Fruit fly (Drosophila melanogaster) whole organism, embryonic: ENCODE data around the gene Acp76A.
A peak's percentile ranks its signal among the peaks of the same experiment; 100 is the strongest.

Experiments
- Blimp-1 ChIP-seq: fragments of 200-800 bp; sonication (Bioruptor generic); optimal IDR thresholded peaks from 3 replicates; lab custom pipeline; 2018; ENCODE audit warnings: missing biosample characterization, missing genetic modification characterization, mild to moderate bottlenecking, moderate library complexity, missing genetic modification reagents
- CG10274 ChIP-seq: fragments of 200-800 bp; sonication (Bioruptor generic); optimal IDR thresholded peaks from 3 replicates; lab custom pipeline; 2017; ENCODE audit warnings: missing biosample characterization, mild to moderate bottlenecking, missing genetic modification characterization
- CG10979 ChIP-seq: fragments of 200-800 bp; sonication (Bioruptor generic); optimal IDR thresholded peaks from 2 replicates; lab custom pipeline; 2018; ENCODE audit warnings: missing biosample characterization, mild to moderate bottlenecking, missing genetic modification characterization, moderate library complexity
- CG11504 ChIP-seq: fragments of 200-800 bp; sonication (Bioruptor generic); optimal IDR thresholded peaks from 3 replicates; lab custom pipeline; 2019; ENCODE audit warnings: missing biosample characterization, mild to moderate bottlenecking, missing genetic modification characterization, moderate library complexity
- CG11696 ChIP-seq: fragments of 200-800 bp; sonication (Bioruptor generic); IDR thresholded peaks from 2 replicates; pipeline ENCODE4 v1.3.6; 2022; ENCODE audit warnings: missing biosample characterization, missing genetic modification characterization
- CG17328 ChIP-seq: fragments of 200-800 bp; sonication (Bioruptor generic); IDR thresholded peaks from 2 replicates; pipeline ENCODE4 v1.3.6; 2022; ENCODE audit warnings: missing biosample characterization, missing genetic modification characterization
- CG17361 ChIP-seq: fragments of 200-800 bp; sonication (Bioruptor generic); IDR thresholded peaks from 3 replicates; pipeline ENCODE4 v1.3.6; 2022; ENCODE audit warnings: missing biosample characterization, missing genetic modification characterization
- CG17912 ChIP-seq: fragments of 200-800 bp; sonication (Bioruptor generic); optimal IDR thresholded peaks from 2 replicates; lab custom pipeline; 2018; ENCODE audit warnings: missing biosample characterization, mild to moderate bottlenecking, missing genetic modification characterization
- CG18262 ChIP-seq: fragments of 200-800 bp; optimal IDR thresholded peaks from 3 replicates; lab custom pipeline; 2019; ENCODE audit warnings: missing biosample characterization, mild to moderate bottlenecking, missing genetic modification characterization, moderate library complexity
- CG2712 ChIP-seq: fragments of 200-800 bp; optimal IDR thresholded peaks from 3 replicates; lab custom pipeline; 2019; ENCODE audit warnings: missing biosample characterization, mild to moderate bottlenecking, missing genetic modification characterization, moderate library complexity
- CG7839 ChIP-seq: fragments of 200-800 bp; sonication (Bioruptor generic); optimal IDR thresholded peaks from 3 replicates; lab custom pipeline; 2018; ENCODE audit warnings: missing biosample characterization, mild to moderate bottlenecking, missing genetic modification characterization, moderate library complexity
- Dll ChIP-seq: fragments of 200-800 bp; sonication (Bioruptor generic); IDR thresholded peaks from 4 replicates; pipeline ENCODE4 v1.3.6; 2022; ENCODE audit warnings: missing biosample characterization, missing genetic modification characterization; ENCODE audit not compliant: partially characterized antibody
- Fer1 ChIP-seq: fragments of 200-800 bp; sonication (Bioruptor generic); optimal IDR thresholded peaks from 2 replicates; lab custom pipeline; 2017; ENCODE audit warnings: missing biosample characterization, mild to moderate bottlenecking, missing genetic modification characterization
- Hr51 ChIP-seq, 2 experiments: fragments of 200-800 bp; sonication (Bioruptor generic); optimal IDR thresholded peaks; 2 replicates in 1 of 2; 3 replicates in 1 of 2; lab custom pipeline; 2016 to 2018; ENCODE audit warnings: missing biosample characterization in 2 of 2, missing genetic modification characterization in 2 of 2, mild to moderate bottlenecking in 1 of 2, moderate library complexity in 1 of 2
- Oli ChIP-seq: fragments of 200-800 bp; sonication (Bioruptor generic); optimal IDR thresholded peaks from 2 replicates; lab custom pipeline; 2018; ENCODE audit warnings: missing biosample characterization, mild to moderate bottlenecking, missing genetic modification characterization, moderate library complexity
- PHDP ChIP-seq: fragments of 200-800 bp; sonication (Bioruptor generic); optimal IDR thresholded peaks from 3 replicates; lab custom pipeline; 2018; ENCODE audit warnings: missing biosample characterization, mild to moderate bottlenecking, missing genetic modification characterization, moderate library complexity
- Ptx1 ChIP-seq: fragments of 200-800 bp; sonication (Bioruptor generic); IDR thresholded peaks from 2 replicates; pipeline ENCODE4 v1.3.6; 2022; ENCODE audit warnings: missing biosample characterization, missing genetic modification characterization
- Sry-δ ChIP-seq: fragments of 200-800 bp; sonication (Bioruptor generic); optimal IDR thresholded peaks from 2 replicates; lab custom pipeline; 2016; ENCODE audit warnings: missing biosample characterization, missing genetic modification characterization
- Xrp1 ChIP-seq: fragments of 200-800 bp; sonication (Bioruptor generic); IDR thresholded peaks from 2 replicates; pipeline ENCODE4 v1.3.6; 2022; ENCODE audit warnings: missing biosample characterization, missing genetic modification characterization
- bsh ChIP-seq, 2 experiments: fragments of 200-800 bp; sonication (Bioruptor generic); optimal IDR thresholded peaks; 2 replicates each; lab custom pipeline; 2017 to 2018; ENCODE audit warnings: mild to moderate bottlenecking in 2 of 2, missing biosample characterization in 2 of 2, missing genetic modification characterization in 2 of 2, moderate library complexity in 1 of 2
- corto ChIP-seq: fragments of 200-800 bp; sonication (Bioruptor generic); optimal IDR thresholded peaks from 2 replicates; lab custom pipeline; 2016; ENCODE audit warnings: missing biosample characterization, mild to moderate bottlenecking, missing genetic modification characterization, moderate library complexity
- crol ChIP-seq: fragments of 200-800 bp; sonication (Bioruptor generic); IDR thresholded peaks from 2 replicates; pipeline ENCODE4 v1.3.6; 2022; ENCODE audit warnings: missing biosample characterization, missing genetic modification characterization
- dmrt11E ChIP-seq: fragments of 200-800 bp; sonication (Bioruptor generic); optimal IDR thresholded peaks from 3 replicates; lab custom pipeline; 2018; ENCODE audit warnings: missing biosample characterization, mild to moderate bottlenecking, missing genetic modification characterization, moderate library complexity
- gem ChIP-seq: fragments of 200-800 bp; sonication (Bioruptor generic); optimal IDR thresholded peaks from 2 replicates; lab custom pipeline; 2019; ENCODE audit warnings: missing biosample characterization, mild to moderate bottlenecking, missing genetic modification characterization, moderate library complexity
- grau ChIP-seq: fragments of 200-800 bp; optimal IDR thresholded peaks from 3 replicates; lab custom pipeline; 2019; ENCODE audit warnings: missing biosample characterization, mild to moderate bottlenecking, missing genetic modification characterization, moderate library complexity
- lbe ChIP-seq: fragments of 200-800 bp; sonication (Bioruptor generic); optimal IDR thresholded peaks from 2 replicates; lab custom pipeline; 2016; ENCODE audit warnings: missing biosample characterization, mild to moderate bottlenecking, missing genetic modification characterization
- lola ChIP-seq, 3 experiments: fragments of >200 bp in 2 of 3; fragments of 200-800 bp in 1 of 3; sonication (Bioruptor generic) in 1 of 3; optimal IDR thresholded peaks; 2 replicates each; lab custom pipeline; 2017 to 2019; ENCODE audit warnings: missing biosample characterization in 3 of 3, missing genetic modification characterization in 3 of 3, mild to moderate bottlenecking in 1 of 3, moderate library complexity in 1 of 3
- nom ChIP-seq: fragments of 200-800 bp; sonication (Bioruptor generic); optimal IDR thresholded peaks from 2 replicates; lab custom pipeline; 2017; ENCODE audit warnings: missing biosample characterization, missing genetic modification characterization, mild to moderate bottlenecking, moderate library complexity, missing genetic modification reagents
- pho ChIP-seq: fragments of 200-800 bp; sonication (Bioruptor generic); optimal IDR thresholded peaks from 2 replicates; lab custom pipeline; 2016; ENCODE audit warnings: missing biosample characterization, missing genetic modification characterization
- phol ChIP-seq: fragments of 200-800 bp; sonication (Bioruptor generic); optimal IDR thresholded peaks from 3 replicates; lab custom pipeline; 2018; ENCODE audit warnings: missing biosample characterization, mild to moderate bottlenecking, missing genetic modification characterization, moderate library complexity
- row ChIP-seq: fragments of 200-800 bp; sonication (Bioruptor generic); IDR thresholded peaks from 3 replicates; pipeline ENCODE4 v1.3.6; 2022; ENCODE audit warnings: missing biosample characterization, missing genetic modification characterization
- tna ChIP-seq: fragments of 200-800 bp; sonication (Bioruptor generic); IDR thresholded peaks from 2 replicates; pipeline ENCODE4 v1.3.6; 2022; ENCODE audit warnings: missing biosample characterization, missing genetic modification characterization; ENCODE audit not compliant: partially characterized antibody
- wek ChIP-seq: fragments of 200-800 bp; sonication (Bioruptor generic); optimal IDR thresholded peaks from 3 replicates; lab custom pipeline; 2018; ENCODE audit warnings: missing biosample characterization, mild to moderate bottlenecking, missing genetic modification characterization, moderate library complexity
- zf30C ChIP-seq: fragments of 200-800 bp; sonication (Bioruptor generic); optimal IDR thresholded peaks from 3 replicates; lab custom pipeline; 2018; ENCODE audit warnings: missing biosample characterization, mild to moderate bottlenecking, missing genetic modification characterization

Acp76A gene

dm6 chr3L:19036119-19036518 lies 15.7 kb downstream of the Acp76A start (continued):
- TF ChIP-seq CG17912 (GFP tag; lab: Kevin White, UChicago), result no peak
- TF ChIP-seq, all 482 proteins: peak for 10

dm6 chr3L:19035163-19035900 lies 16.5 kb downstream of the Acp76A start:
- TF ChIP-seq tna (GFP tag; lab: Robert Waterston, UW), result no peak
- TF ChIP-seq corto (GFP tag; lab: Kevin White, UChicago), result no peak
- TF ChIP-seq wek (GFP tag; lab: Kevin White, UChicago), result no peak
- peak in 1 of 2 experiments; percentile 38 for TF ChIP-seq bsh (GFP tag; optimal IDR thresholded peaks at IDR 0.05; lab: Kevin White, UChicago)
- peak; percentile 7 for TF ChIP-seq PHDP (tag; lab: Kevin White, UChicago)
- no peak for TF ChIP-seq CG10274 (GFP tag; lab: Kevin White, UChicago)
- TF ChIP-seq Hr51 (GFP tag; optimal IDR thresholded peaks at IDR 0.05; lab: Kevin White, UChicago), result peak in 1 of 2 experiments; percentile 22
- TF ChIP-seq lola (GFP tag; optimal IDR thresholded peaks at IDR 0.05; lab: Kevin White, UChicago), result peak in 1 of 3 experiments; percentile 15
- TF ChIP-seq CG11696 (GFP tag; lab: Robert Waterston, UW), result no peak
- TF ChIP-seq Ptx1, result no peak
- peak; percentile 15 for TF ChIP-seq Oli (tag; lab: Kevin White, UChicago)
- no peak for TF ChIP-seq Dll (GFP tag; lab: Robert Waterston, UW)
- TF ChIP-seq row (GFP tag; lab: Robert Waterston, UW), result peak; percentile 30; the same call in 1 of the 3 replicates
- TF ChIP-seq CG2712, result peak; percentile 18
- peak; percentile 6 for TF ChIP-seq Fer1 (GFP tag; lab: Kevin White, UChicago)
- peak; percentile 41; the same call in 1 of the 2 replicates for TF ChIP-seq Xrp1 (GFP tag; lab: Robert Waterston, UW)
- TF ChIP-seq gem, result peak; percentile 53
- TF ChIP-seq pho (GFP tag; lab: Kevin White, UChicago), result no peak
- peak; percentile 79 for TF ChIP-seq crol (GFP tag; lab: Robert Waterston, UW)
- peak; percentile 14 for TF ChIP-seq zf30C
- peak; percentile 14 for TF ChIP-seq CG11504
- peak; percentile 20 for TF ChIP-seq grau
- peak; percentile 12 for TF ChIP-seq Blimp-1
- TF ChIP-seq CG17361 (GFP tag; lab: Robert Waterston, UW), result peak; percentile 29; the same call in 1 of the 3 replicates
- TF ChIP-seq dmrt11E (tag; lab: Kevin White, UChicago), result peak; percentile 27
- peak; percentile 21 for TF ChIP-seq lbe
- 0 out of 2 replicates have a peak, but pooled peaks have one; percentile 15 for TF ChIP-seq CG17328 (GFP tag; lab: Robert Waterston, UW)
- TF ChIP-seq Sry-δ (GFP tag; lab: Kevin White, UChicago), result no peak
- peak; percentile 25 for TF ChIP-seq CG10979 (tag; lab: Kevin White, UChicago)
- peak; percentile 25 for TF ChIP-seq CG18262 (tag; lab: Kevin White, UChicago)
- peak; percentile 19 for TF ChIP-seq CG7839 (tag; lab: Kevin White, UChicago)
- TF ChIP-seq phol, result peak; percentile 17
- TF ChIP-seq nom (GFP tag; lab: Kevin White, UChicago), result peak; percentile 22
